Worm (Caenorhabditis elegans): Measurements from ENCODE around the gene rbc-1.

ce11 chrX:14661918-14662317, 50.7 kb downstream of the rbc-1 start:
- TF ChIP-seq snpc-4 (tag; optimal IDR thresholded peaks at IDR 0.05), result no peak
- TF ChIP-seq nhr-237 (tag; optimal IDR thresholded peaks at IDR 0.05), result no peak
- TF ChIP-seq mdl-1 (tag; optimal IDR thresholded peaks at IDR 0.05), result no peak
- TF ChIP-seq nhr-28 (tag; optimal IDR thresholded peaks at IDR 0.05), result no peak
- no peak for TF ChIP-seq ceh-28 (tag; optimal IDR thresholded peaks at IDR 0.05)
- TF ChIP-seq ZK546.5 (tag; optimal IDR thresholded peaks at IDR 0.05), result no peak

Data from whole organism, L3 larva.